Worm (Caenorhabditis elegans) whole organism, early embryonic: ENCODE data around the gene nhr-164.

Experiments used
- F13C5.2 ChIP-seq: sonication (generic microtip); optimal IDR thresholded peaks from 2 replicates; lab custom pipeline; 2017; ENCODE audit warnings: mild to moderate bottlenecking, missing genetic modification characterization, inconsistent platforms, missing compliant biosample characterization
- aly-1 ChIP-seq: sonication (generic microtip); optimal IDR thresholded peaks from 2 replicates; lab custom pipeline; 2016; ENCODE audit warnings: missing genetic modification characterization, missing compliant biosample characterization
- ama-1 ChIP-seq: fragments of 150-350 bp; optimal IDR thresholded peaks from 2 replicates; lab custom pipeline; 2014
- ceh-36 ChIP-seq: sonication (generic microtip); optimal IDR thresholded peaks from 2 replicates; lab custom pipeline; 2016; ENCODE audit warnings: missing genetic modification characterization, inconsistent platforms, missing compliant biosample characterization
- ets-7 ChIP-seq: sonication (generic microtip); optimal IDR thresholded peaks from 2 replicates; lab custom pipeline; 2016; ENCODE audit warnings: missing genotype, missing genetic modification characterization, missing compliant biosample characterization
- flt-1 ChIP-seq: fragments of 200-800 bp; sonication (Bioruptor generic); IDR thresholded peaks from 2 replicates; pipeline ENCODE4 v1.3.6; 2022; ENCODE audit warnings: missing genetic modification characterization, missing compliant biosample characterization
- hmbx-1 ChIP-seq: sonication (generic microtip); optimal IDR thresholded peaks from 2 replicates; lab custom pipeline; 2016; ENCODE audit warnings: mild to moderate bottlenecking, missing genetic modification characterization, missing compliant biosample characterization
- hmg-4 ChIP-seq: fragments of 200-800 bp; sonication (Bioruptor generic); optimal IDR thresholded peaks from 2 replicates; lab custom pipeline; 2018; ENCODE audit warnings: mild to moderate bottlenecking, missing genetic modification characterization, missing compliant biosample characterization
- pes-1 ChIP-seq: fragments of 200-800 bp; sonication (Bioruptor generic); IDR thresholded peaks from 2 replicates; pipeline ENCODE4 v1.3.6; 2022; ENCODE audit warnings: missing genetic modification reagents, missing genetic modification characterization, missing compliant biosample characterization
- tbx-37 ChIP-seq: fragments of 200-800 bp; sonication (Bioruptor generic); conservative IDR thresholded peaks from 2 replicates; pipeline ENCODE4 v1.3.6; 2022; ENCODE audit warnings: missing genetic modification reagents, missing genetic modification characterization, missing compliant biosample characterization
- tra-4 ChIP-seq: sonication (generic microtip); optimal IDR thresholded peaks from 2 replicates; lab custom pipeline; 2017; ENCODE audit warnings: missing genetic modification characterization, missing compliant biosample characterization

DNA sequence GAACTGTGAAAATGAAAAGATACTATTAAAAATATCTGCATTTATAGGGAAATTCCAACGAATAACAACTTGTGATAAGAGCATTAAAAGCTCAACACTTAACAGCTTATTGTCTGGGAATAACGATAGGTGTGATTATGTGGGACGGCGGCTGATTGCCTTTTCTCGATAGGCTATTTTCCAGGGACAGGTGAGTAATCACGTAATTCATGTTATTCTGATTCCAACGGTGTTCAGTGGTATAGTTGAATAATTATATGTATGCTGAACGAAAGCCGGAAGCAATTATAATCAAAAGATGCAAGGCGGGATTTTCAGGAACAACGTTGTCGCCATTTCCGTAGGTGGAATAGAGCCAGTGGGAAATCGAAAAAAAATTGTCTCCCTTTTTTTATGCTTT is 41.4 kb upstream of the nhr-164 start, which contains the start of gene srw-17:
- TF ChIP-seq tra-4 (tag; lab: Kevin White, UChicago) (no peak), ama-1 (lab: Kevin White, UChicago) (no peak), flt-1 (GFP tag; lab: Robert Waterston, UW) (no peak), aly-1 (tag; lab: Kevin White, UChicago) (no peak), pes-1 (GFP tag; lab: Robert Waterston, UW) (no peak), hmbx-1 (no peak), hmg-4 (GFP tag; lab: Kevin White, UChicago) (no peak), ceh-36 (tag; lab: Kevin White, UChicago) (no peak), ets-7 (tag; lab: Kevin White, UChicago) (no peak), F13C5.2 (tag; lab: Kevin White, UChicago) (no peak), tbx-37 (GFP tag; lab: Robert Waterston, UW) (no peak)
